Fruit fly (Drosophila melanogaster) whole organism, wandering third instar larva: ENCODE results near the gene Nop56.

Experiments
- Abd-B ChIP-seq: fragments of >200 bp; optimal IDR thresholded peaks from 2 replicates; lab custom pipeline; 2017; ENCODE audit warnings: missing biosample characterization, missing genetic modification characterization
- CG32264 ChIP-seq: fragments of 200-800 bp; sonication (Bioruptor generic); optimal IDR thresholded peaks from 2 replicates; lab custom pipeline; 2016; ENCODE audit warnings: missing biosample characterization, missing genetic modification characterization
- CG9705 ChIP-seq: fragments of 200-800 bp; sonication (Bioruptor generic); optimal IDR thresholded peaks from 2 replicates; lab custom pipeline; 2018; ENCODE audit warnings: missing biosample characterization, mild to moderate bottlenecking, missing genetic modification characterization
- GATAd ChIP-seq: sonication (Bioruptor generic); optimal IDR thresholded peaks from 2 replicates; lab custom pipeline; 2016; ENCODE audit warnings: missing biosample characterization, missing genetic modification characterization
- HLH106 ChIP-seq: fragments of 200-800 bp; optimal IDR thresholded peaks from 3 replicates; lab custom pipeline; 2019; ENCODE audit warnings: missing biosample characterization, mild to moderate bottlenecking, missing genetic modification characterization, moderate library complexity
- Hnf4 ChIP-seq: fragments of 200-800 bp; sonication (Bioruptor generic); optimal IDR thresholded peaks from 2 replicates; lab custom pipeline; 2016; ENCODE audit warnings: missing biosample characterization, mild to moderate bottlenecking, missing genetic modification characterization
- Hr78 ChIP-seq: fragments of >200 bp; optimal IDR thresholded peaks from 2 replicates; lab custom pipeline; 2017; ENCODE audit warnings: missing biosample characterization, missing genetic modification characterization
- Hr83 ChIP-seq: fragments of 200-300 bp; sonication (Bioruptor generic); optimal IDR thresholded peaks from 2 replicates; lab custom pipeline; 2016; ENCODE audit warnings: missing biosample characterization, mild to moderate bottlenecking, missing genetic modification characterization, moderate library complexity; ENCODE audit not compliant: poor library complexity, severe bottlenecking
- Jra ChIP-seq: sonication (Bioruptor generic); optimal IDR thresholded peaks from 2 replicates; lab custom pipeline; 2016; ENCODE audit warnings: missing biosample characterization, missing genetic modification characterization
- Myc ChIP-seq: fragments of >200 bp; optimal IDR thresholded peaks from 2 replicates; lab custom pipeline; 2017
- N ChIP-seq: fragments of >200 bp; optimal IDR thresholded peaks from 2 replicates; lab custom pipeline; 2018; ENCODE audit warnings: missing biosample characterization, missing external identifiers, missing genetic modification characterization
- OdsH ChIP-seq: fragments of 200-800 bp; sonication (Bioruptor generic); optimal IDR thresholded peaks from 2 replicates; lab custom pipeline; 2016; ENCODE audit warnings: missing biosample characterization, mild to moderate bottlenecking, missing genetic modification characterization
- Rel ChIP-seq, 2 experiments: fragments of 200-800 bp; sonication (Bioruptor generic) in 1 of 2; optimal IDR thresholded peaks; 2 replicates in 1 of 2; 3 replicates in 1 of 2; lab custom pipeline; 2016 to 2019; ENCODE audit warnings: mild to moderate bottlenecking in 2 of 2, missing biosample characterization in 2 of 2, missing genetic modification characterization in 2 of 2, moderate library complexity in 1 of 2
- Sp1 ChIP-seq: fragments of 200-800 bp; sonication (Bioruptor generic); optimal IDR thresholded peaks from 3 replicates; lab custom pipeline; 2019; ENCODE audit warnings: missing biosample characterization, mild to moderate bottlenecking, missing genetic modification characterization, moderate library complexity
- Vsx2 ChIP-seq: fragments of 200-300, 225-300 bp; sonication (Bioruptor generic); optimal IDR thresholded peaks from 2 replicates; lab custom pipeline; 2018; ENCODE audit warnings: missing biosample characterization, missing genetic modification characterization; ENCODE audit not compliant: partially characterized antibody
- br ChIP-seq: fragments of 200-800 bp; sonication (Bioruptor generic); optimal IDR thresholded peaks from 2 replicates; lab custom pipeline; 2016; ENCODE audit warnings: missing biosample characterization, missing genetic modification characterization
- brk ChIP-seq: fragments of 200-800 bp; sonication (Bioruptor generic); optimal IDR thresholded peaks from 2 replicates; lab custom pipeline; 2016; ENCODE audit warnings: missing biosample characterization, mild to moderate bottlenecking, missing genetic modification characterization
- dl ChIP-seq, 2 experiments: fragments of 175-275, 200-275 bp in 1 of 2; fragments of 200-275 bp in 1 of 2; sonication (Bioruptor generic); optimal IDR thresholded peaks; lab custom pipeline; 2018; ENCODE audit warnings: mild to moderate bottlenecking in 2 of 2, missing biosample characterization in 2 of 2, missing genetic modification characterization in 2 of 2, moderate library complexity in 2 of 2; ENCODE audit not compliant: partially characterized antibody in 2 of 2, insufficient read depth in 1 of 2
- dmrt93B ChIP-seq: fragments of 200-800 bp; sonication (Bioruptor generic); optimal IDR thresholded peaks from 2 replicates; lab custom pipeline; 2018; ENCODE audit warnings: missing biosample characterization, mild to moderate bottlenecking, missing genetic modification characterization
- dsf ChIP-seq: sonication (Bioruptor generic); optimal IDR thresholded peaks from 2 replicates; lab custom pipeline; 2016; ENCODE audit warnings: missing biosample characterization, missing genetic modification characterization, borderline replicate concordance
- ey ChIP-seq: fragments of 200-800 bp; sonication (Bioruptor generic); optimal IDR thresholded peaks from 2 replicates; lab custom pipeline; 2016; ENCODE audit warnings: missing biosample characterization, missing genetic modification characterization
- foxo ChIP-seq, 2 experiments: fragments of 200-800 bp; sonication (Bioruptor generic); optimal IDR thresholded peaks; 2 replicates in 1 of 2; 3 replicates in 1 of 2; lab custom pipeline; 2016 to 2017; ENCODE audit warnings: missing biosample characterization in 2 of 2, missing genetic modification characterization in 2 of 2
- fru ChIP-seq: fragments of 200-800 bp; sonication (Bioruptor generic); optimal IDR thresholded peaks from 3 replicates; lab custom pipeline; 2016; ENCODE audit warnings: missing biosample characterization, mild to moderate bottlenecking, missing genetic modification characterization
- h ChIP-seq: fragments of 200-800 bp; sonication (Bioruptor generic); optimal IDR thresholded peaks from 3 replicates; lab custom pipeline; 2016; ENCODE audit warnings: missing biosample characterization, mild to moderate bottlenecking, missing genetic modification characterization
- jim ChIP-seq: fragments of 175-275, 200-325 bp; sonication (Bioruptor generic); optimal IDR thresholded peaks from 2 replicates; lab custom pipeline; 2016; ENCODE audit warnings: missing biosample characterization, mild to moderate bottlenecking, missing genetic modification characterization
- lola ChIP-seq: fragments of >200 bp; optimal IDR thresholded peaks from 2 replicates; lab custom pipeline; 2017; ENCODE audit warnings: missing biosample characterization, missing genetic modification characterization
- pan ChIP-seq: fragments of >200 bp; optimal IDR thresholded peaks from 2 replicates; lab custom pipeline; 2017
- sage ChIP-seq: fragments of 200-800 bp; sonication (Bioruptor generic); optimal IDR thresholded peaks from 2 replicates; lab custom pipeline; 2016; ENCODE audit warnings: missing biosample characterization, mild to moderate bottlenecking, missing genetic modification characterization
- usp ChIP-seq: fragments of >200 bp; optimal IDR thresholded peaks from 2 replicates; lab custom pipeline; 2017; ENCODE audit warnings: missing biosample characterization, missing genetic modification characterization

The Nop56 gene

DNA sequence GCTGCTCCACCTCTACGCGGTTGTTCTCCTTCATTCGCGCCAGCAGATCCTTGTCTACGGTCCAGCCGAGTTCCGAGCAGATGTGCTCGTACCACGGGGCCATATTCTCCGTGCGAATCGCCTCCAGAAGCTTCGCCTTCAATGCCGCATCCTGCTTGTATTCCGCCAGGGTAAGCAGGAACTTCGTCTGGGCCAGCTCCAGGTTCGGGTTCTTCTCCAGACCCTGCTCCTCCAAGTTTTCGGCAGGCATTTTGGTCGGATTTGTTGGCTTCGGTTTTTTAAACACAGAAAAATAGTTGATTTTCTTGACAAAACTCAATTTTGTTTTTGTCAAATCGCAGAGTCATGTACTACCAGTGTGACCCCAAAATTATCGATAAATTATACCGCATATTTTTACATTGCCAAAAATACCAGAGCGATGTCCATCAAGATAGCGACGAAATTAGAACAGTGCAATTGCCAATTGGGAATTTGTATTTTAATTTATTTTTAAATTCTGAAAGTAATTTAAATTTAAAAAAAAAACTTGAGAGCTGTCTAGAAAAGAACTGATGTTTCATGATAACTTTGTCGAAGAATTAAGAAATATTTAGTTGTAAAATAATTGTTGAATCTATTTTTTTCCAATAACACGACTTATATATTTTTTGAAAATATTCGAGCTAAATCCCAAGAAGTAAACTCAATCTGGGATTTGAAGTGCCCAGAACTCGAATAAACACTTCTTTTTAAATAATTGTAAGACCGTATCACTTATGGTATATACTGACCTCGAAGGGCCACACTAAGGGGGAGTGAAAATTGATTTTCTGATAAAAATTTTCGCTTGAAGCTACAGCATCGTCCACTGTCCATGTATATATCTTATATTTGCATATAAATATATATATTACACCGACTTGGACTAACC lies 41.1 kb upstream of the Nop56 start, which contains the start of the genes Rpn7 and AP-2mu:
Gene Rpn7, minus strand, starts transcription at position 382 of the 913 bp plus-strand sequence.
Gene AP-2mu, plus strand, starts transcription at position 783 of the 913 bp plus-strand sequence.
- TF ChIP-seq ey (GFP tag; lab: Kevin White, UChicago) (no peak), lola (GFP tag; lab: Kevin White, UChicago) (no peak), dl (GFP tag; optimal IDR thresholded peaks at IDR 0.05; lab: Kevin White, UChicago; ENCODE audit: insufficient read depth in 1 of 2, partially characterized antibody in 2 of 2) (no peak), foxo (GFP tag; optimal IDR thresholded peaks at IDR 0.05; lab: Kevin White, UChicago) (peak in 1 of 2 experiments; percentile 34), jim (GFP tag; lab: Kevin White, UChicago) (no peak), Hnf4 (GFP tag; lab: Kevin White, UChicago) (no peak), usp (GFP tag; lab: Kevin White, UChicago) (no peak), Jra (GFP tag; lab: Kevin White, UChicago) (peak; percentile 51), Abd-B (no peak), sage (GFP tag; lab: Kevin White, UChicago) (no peak), N (no peak), pan (lab: Kevin White, UChicago) (no peak), HLH106 (no peak), dsf (no peak), Sp1 (GFP tag; lab: Kevin White, UChicago) (no peak), brk (GFP tag; lab: Kevin White, UChicago) (no peak), h (peak; percentile 28), br (GFP tag; lab: Kevin White, UChicago) (no peak), fru (GFP tag; lab: Kevin White, UChicago) (no peak), Hr78 (GFP tag; lab: Kevin White, UChicago) (no peak), CG32264 (no peak)

DNA sequence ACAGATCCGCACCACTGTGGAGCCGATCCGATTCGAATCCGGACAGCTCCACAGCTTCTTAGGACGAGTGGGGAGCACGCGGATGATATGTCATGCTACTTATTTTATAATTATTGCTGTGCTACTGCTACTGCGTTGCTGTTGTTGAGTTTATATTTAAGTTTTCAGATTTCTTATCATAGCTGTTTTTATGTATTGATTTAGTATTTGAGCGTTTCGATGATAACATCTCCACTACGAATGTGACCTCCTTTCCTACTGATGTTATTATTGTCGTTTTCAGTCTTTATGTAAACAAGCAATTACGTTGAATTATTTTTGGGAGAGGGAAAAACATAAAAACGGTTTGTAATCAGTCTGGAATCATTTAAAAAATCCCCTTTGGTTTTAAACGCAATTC lies 35.1 kb upstream of the Nop56 start:
- TF ChIP-seq ey (GFP tag; lab: Kevin White, UChicago) = no peak
- TF ChIP-seq Rel (GFP tag; optimal IDR thresholded peaks at IDR 0.05; lab: Kevin White, UChicago) = no peak
- peak; percentile 80 for TF ChIP-seq Rel (tag; optimal IDR thresholded peaks at IDR 0.05; lab: Kevin White, UChicago)

DNA sequence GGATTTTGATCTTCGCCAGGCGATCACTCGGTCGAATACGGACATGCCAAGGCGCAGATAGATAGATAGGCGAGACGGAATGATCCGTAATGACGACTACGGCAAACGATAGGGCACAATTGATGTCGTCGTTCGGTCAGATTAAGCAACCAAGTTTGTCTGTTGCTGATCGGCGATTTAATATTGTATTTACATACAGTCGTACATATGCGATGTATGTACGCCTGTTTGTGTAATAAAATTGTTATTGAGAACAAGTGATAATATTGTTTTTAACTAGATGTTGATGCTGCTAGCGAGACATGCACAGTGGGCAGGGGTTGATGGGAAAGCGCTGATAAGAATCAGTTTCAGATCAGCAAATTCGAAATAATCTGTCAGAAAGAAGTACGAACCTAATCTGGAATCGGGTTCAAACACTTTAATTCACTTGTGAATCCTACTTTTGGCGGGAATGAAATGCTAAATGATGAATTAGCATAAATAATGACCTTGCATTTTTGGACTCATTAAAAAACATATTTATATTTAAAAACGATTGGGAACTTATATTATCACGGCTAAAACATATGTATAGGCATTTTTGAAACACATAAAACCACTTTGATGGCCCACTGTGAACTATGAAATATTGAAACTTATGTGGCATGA lies 34.6 kb upstream of the Nop56 start:
- peak; percentile 19 for TF ChIP-seq fru (GFP tag; lab: Kevin White, UChicago)
- no peak for TF ChIP-seq Vsx2
- TF ChIP-seq foxo (GFP tag; optimal IDR thresholded peaks at IDR 0.05; lab: Kevin White, UChicago) = peak in 1 of 2 experiments; percentile 15
- TF ChIP-seq ey (GFP tag; lab: Kevin White, UChicago) = peak; percentile 4
- TF ChIP-seq h = no peak
- TF ChIP-seq OdsH (GFP tag; lab: Kevin White, UChicago) = peak; percentile 2
- TF ChIP-seq, all 38 proteins: peak for 4

DNA sequence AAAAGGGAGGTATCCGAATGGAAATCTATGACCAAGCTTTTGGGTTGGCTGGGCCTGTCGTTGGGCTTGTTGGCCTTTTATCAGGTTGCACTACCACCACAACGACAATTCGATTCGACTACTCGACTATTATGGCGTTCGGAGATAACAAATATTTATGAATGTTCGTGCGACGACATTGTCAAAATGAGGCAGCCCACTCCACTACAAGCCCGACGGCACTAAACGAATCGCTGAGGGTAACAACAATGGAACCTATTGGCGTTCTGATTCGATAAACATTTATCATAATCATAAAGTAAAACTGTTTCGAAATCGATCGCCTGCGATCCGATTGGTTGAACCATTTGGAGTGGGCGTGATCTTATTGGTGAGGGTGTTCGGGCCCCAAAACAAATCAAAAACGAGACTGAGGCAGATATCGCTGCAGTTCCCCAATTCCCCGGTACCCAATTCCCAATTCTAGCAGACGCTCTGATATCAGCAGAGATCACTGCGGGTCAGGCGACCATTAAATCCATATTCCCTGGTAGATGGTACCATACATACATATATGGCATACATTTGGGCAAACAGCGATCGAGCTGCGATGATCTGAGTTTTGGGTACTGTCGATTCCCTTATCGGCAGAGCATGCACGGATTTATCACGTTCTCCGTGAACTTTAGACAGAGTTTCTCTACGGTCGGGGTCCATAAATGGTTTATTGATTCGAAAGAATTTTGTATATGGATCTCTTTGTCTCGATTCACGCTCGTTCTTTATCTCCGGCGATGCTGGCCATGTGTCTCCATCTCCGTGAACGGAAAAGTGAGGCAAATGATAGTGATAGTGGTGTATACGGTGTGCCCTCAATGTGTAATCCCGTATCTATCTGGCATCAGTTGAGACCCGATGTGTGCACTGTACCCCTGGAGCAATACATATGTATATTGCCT lies 33.8 kb upstream of the Nop56 start:
- no peak for TF ChIP-seq dmrt93B
- no peak for TF ChIP-seq Myc (lab: Kevin White, UChicago)
- TF ChIP-seq Abd-B = no peak
- TF ChIP-seq dsf = no peak
- no peak for TF ChIP-seq ey (GFP tag; lab: Kevin White, UChicago)
- TF ChIP-seq CG9705 (GFP tag; lab: Kevin White, UChicago) = no peak
- TF ChIP-seq Hr83 (GFP tag; lab: Kevin White, UChicago) = no peak
- no peak for TF ChIP-seq usp (GFP tag; lab: Kevin White, UChicago)
- TF ChIP-seq Sp1 (GFP tag; lab: Kevin White, UChicago) = no peak
- TF ChIP-seq CG32264 = no peak
- no peak for TF ChIP-seq sage (GFP tag; lab: Kevin White, UChicago)
- TF ChIP-seq HLH106 = no peak
- no peak for TF ChIP-seq OdsH (GFP tag; lab: Kevin White, UChicago)
- no peak for TF ChIP-seq Rel (GFP tag; optimal IDR thresholded peaks at IDR 0.05; lab: Kevin White, UChicago)
- TF ChIP-seq Rel (tag; optimal IDR thresholded peaks at IDR 0.05; lab: Kevin White, UChicago) = no peak
- no peak for TF ChIP-seq Hnf4 (GFP tag; lab: Kevin White, UChicago)
- no peak for TF ChIP-seq GATAd (GFP tag; lab: Kevin White, UChicago)
- TF ChIP-seq Vsx2 = no peak
- TF ChIP-seq dl (GFP tag; optimal IDR thresholded peaks at IDR 0.05; lab: Kevin White, UChicago; ENCODE audit: insufficient read depth in 1 of 2, partially characterized antibody in 2 of 2) = no peak
